Worm (Caenorhabditis elegans): Measurements from ENCODE around the gene tgn-38.

DNA sequence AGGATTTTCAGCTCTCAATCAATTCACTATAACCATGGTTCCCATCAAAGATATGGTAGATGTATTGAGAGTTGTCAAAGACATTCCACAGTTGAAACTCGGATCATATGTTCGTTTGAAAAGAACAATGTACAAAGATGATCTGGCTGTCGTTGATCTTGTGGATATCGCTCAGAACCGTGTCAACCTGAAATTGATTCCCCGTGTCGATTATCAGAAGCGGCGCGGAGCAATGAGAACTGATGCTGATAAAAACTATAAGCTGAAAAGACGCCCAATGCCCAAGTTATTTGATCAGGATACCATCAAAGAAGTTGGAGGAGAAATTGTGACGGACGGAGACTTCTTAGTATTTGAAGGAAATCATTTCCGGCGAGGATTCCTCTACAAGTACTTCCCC, 23.5 kb upstream of the tgn-38 start:
- TF ChIP-seq ztf-23 (GFP tag; IDR thresholded peaks at IDR 0.05) (no peak), klf-2 (GFP tag; conservative IDR thresholded peaks at IDR 0.05) (no peak)

Measured in whole organism, midembryonic.